Worm (Caenorhabditis elegans): ENCODE measurements around the gene srh-137.

ce11 chrV:16679237-16679636 is 37.2 kb downstream of the srh-137 start, which contains the start of gene srz-103:
- no peak for TF ChIP-seq nhr-11 (tag; optimal IDR thresholded peaks at IDR 0.05)
- TF ChIP-seq ceh-14 (tag; optimal IDR thresholded peaks at IDR 0.05) = no peak
- no peak for TF ChIP-seq ets-4 (tag; optimal IDR thresholded peaks at IDR 0.05)
- no peak for TF ChIP-seq F13H6.1 (tag; optimal IDR thresholded peaks at IDR 0.05)
- TF ChIP-seq pqm-1 (tag; optimal IDR thresholded peaks at IDR 0.05) = no peak
